Worm (Caenorhabditis elegans): ENCODE results near the gene ram-5.

The ram-5 gene

DNA sequence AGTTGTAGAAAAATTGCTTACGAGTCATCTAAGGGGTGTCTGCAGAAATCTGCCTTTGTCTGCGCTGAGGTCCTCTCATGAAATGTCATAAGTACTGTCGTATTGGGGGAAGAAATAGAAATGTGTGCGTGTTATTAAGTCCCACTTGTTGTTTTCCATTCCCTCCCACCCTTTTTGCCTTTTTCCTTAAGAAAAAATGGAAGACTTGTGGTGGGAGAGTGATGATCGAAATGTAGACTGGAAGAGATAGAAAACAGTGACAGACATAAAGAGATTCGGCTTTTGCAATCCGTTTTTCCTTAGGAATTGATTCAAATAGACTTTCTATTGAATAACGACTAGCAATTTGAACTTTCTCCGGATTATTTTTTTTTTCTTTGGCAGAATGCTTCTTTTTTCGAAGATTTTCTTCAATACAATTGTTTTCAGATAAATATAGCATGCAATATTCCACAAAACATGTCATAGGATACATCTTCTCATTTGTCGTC is at the start of gene ram-5:
ram-5 (plus strand) TSS at position 441 of the 491 bp plus-strand sequence.
- no peak for TF ChIP-seq R02D3.7 (tag; optimal IDR thresholded peaks at IDR 0.05)
- no peak for TF ChIP-seq lin-39 (tag; optimal IDR thresholded peaks at IDR 0.05)
- no peak for TF ChIP-seq nhr-67 (tag; optimal IDR thresholded peaks at IDR 0.05)
- TF ChIP-seq daf-12 (tag; optimal IDR thresholded peaks at IDR 0.05): no peak
- TF ChIP-seq nhr-237 (tag; optimal IDR thresholded peaks at IDR 0.05): no peak

DNA sequence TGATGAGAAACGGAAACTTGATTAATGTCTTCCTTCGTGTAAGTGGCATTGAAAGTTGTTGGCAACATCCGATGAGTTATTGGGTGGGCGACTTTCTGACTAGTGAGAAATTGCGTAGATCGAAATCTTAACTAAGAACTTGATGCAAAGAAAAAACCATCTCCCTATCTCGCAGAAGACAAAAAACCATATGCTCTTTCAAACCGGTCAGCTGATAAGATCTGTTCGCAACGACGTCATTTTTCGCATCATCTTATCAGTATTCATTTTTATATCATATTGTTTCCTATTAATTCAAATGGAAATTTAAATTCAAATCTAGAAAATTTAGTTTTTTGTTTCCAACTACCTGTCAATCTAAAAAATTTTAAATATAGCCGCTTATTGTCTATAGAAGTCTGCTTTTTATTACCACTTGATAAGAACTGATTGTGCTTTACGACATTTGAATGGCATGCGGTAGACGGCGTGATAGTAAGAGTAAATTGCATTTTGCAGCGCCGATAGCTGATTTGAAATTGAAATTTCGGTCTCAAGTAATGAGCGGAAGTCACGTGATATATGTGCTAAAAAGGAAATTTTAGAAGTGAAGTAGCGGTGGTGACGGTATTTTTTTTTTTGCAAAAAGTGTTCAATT is 49.4 kb upstream of the ram-5 start:
- TF ChIP-seq pqm-1 (tag; optimal IDR thresholded peaks at IDR 0.05) (peak; percentile 17), elt-3 (tag; optimal IDR thresholded peaks at IDR 0.05) (no peak), egl-27 (tag; optimal IDR thresholded peaks at IDR 0.05) (peak; percentile 36), pha-4 (tag; optimal IDR thresholded peaks at IDR 0.05) (peak; percentile 14), elt-2 (tag; optimal IDR thresholded peaks at IDR 0.05) (peak; percentile 99), elt-1 (tag; optimal IDR thresholded peaks at IDR 0.05) (peak; percentile 84), nhr-25 (tag; optimal IDR thresholded peaks at IDR 0.05) (peak; percentile 72), tbx-2 (tag; optimal IDR thresholded peaks at IDR 0.05) (no peak)

DNA sequence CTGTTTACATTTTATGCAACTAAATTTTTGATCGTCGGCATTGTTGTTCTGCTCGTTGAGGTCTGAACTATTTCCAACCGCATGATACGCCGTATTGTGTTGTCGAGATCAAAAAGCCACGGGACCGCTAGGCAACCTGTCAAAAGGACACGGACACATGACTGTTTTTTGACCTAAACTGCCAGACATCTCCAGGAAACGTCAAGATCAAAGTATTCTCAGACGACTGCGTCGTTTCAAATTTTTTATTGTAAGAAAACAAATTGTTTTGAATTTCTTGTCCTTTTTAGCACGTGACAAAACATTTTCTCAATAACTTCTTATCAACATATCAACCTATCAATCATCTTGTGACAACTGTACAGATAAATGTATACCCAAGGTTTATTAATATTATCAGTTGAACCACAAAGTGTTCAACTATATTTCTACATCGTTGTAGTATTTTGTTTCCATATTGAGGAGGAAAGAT is 47.8 kb upstream of the ram-5 start:
- peak; percentile 97 for TF ChIP-seq elt-2 (tag; optimal IDR thresholded peaks at IDR 0.05)
- no peak for TF ChIP-seq nhr-12 (tag; optimal IDR thresholded peaks at IDR 0.05)
- TF ChIP-seq unc-62 (GFP tag; optimal IDR thresholded peaks at IDR 0.05): peak; percentile 45
- TF ChIP-seq pqm-1 (tag; optimal IDR thresholded peaks at IDR 0.05): peak; percentile 83
- TF ChIP-seq nhr-23 (tag; optimal IDR thresholded peaks at IDR 0.05): peak; percentile 13
- TF ChIP-seq ztf-4 (tag; optimal IDR thresholded peaks at IDR 0.05): no peak
- TF ChIP-seq ztf-11 (tag; optimal IDR thresholded peaks at IDR 0.05): no peak
- TF ChIP-seq ama-1 (optimal IDR thresholded peaks at IDR 0.05): no peak
- TF ChIP-seq mdl-1 (tag; optimal IDR thresholded peaks at IDR 0.05): no peak
- no peak for TF ChIP-seq elt-3 (tag; optimal IDR thresholded peaks at IDR 0.05)
- no peak for TF ChIP-seq nhr-77 (tag; optimal IDR thresholded peaks at IDR 0.05)
- no peak for TF ChIP-seq unc-39 (tag; optimal IDR thresholded peaks at IDR 0.05)
- no peak for TF ChIP-seq R02D3.7 (tag; optimal IDR thresholded peaks at IDR 0.05)
- peak; percentile 19 for TF ChIP-seq elt-1 (tag; optimal IDR thresholded peaks at IDR 0.05)
- TF ChIP-seq ceh-9 (tag; optimal IDR thresholded peaks at IDR 0.05): no peak
- peak; percentile 61 for TF ChIP-seq pha-4 (tag; optimal IDR thresholded peaks at IDR 0.05)
- TF ChIP-seq nhr-43 (tag; optimal IDR thresholded peaks at IDR 0.05; ENCODE audit: poor library complexity, severe bottlenecking): peak; percentile 82
- peak; percentile 69 for TF ChIP-seq nhr-25 (tag; optimal IDR thresholded peaks at IDR 0.05)
- TF ChIP-seq ceh-28 (tag; optimal IDR thresholded peaks at IDR 0.05): no peak
- TF ChIP-seq jun-1 (tag; optimal IDR thresholded peaks at IDR 0.05): peak; percentile 87
- peak; percentile 9 for TF ChIP-seq nfya-1 (tag; optimal IDR thresholded peaks at IDR 0.05; ENCODE audit: insufficient read depth)

DNA sequence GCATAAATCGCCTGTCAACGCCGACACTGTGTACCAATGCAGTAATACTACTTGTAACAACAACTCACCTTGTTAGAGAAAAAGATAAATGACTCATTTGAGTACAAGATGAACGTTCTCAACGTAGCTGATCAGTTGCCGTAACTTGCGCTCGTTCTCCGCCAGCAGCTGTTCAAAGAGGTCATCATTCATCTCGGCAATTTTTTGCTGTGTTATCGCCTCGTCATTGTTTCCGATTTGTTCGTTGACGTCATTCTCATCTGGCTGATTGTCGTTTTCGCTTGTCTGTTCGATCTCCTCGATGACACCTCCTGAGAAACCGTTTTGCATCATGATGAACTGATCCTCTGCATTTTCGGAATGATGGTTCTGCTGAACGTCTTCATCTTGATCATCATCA is 46.7 kb upstream of the ram-5 start:
- TF ChIP-seq elt-1 (tag; optimal IDR thresholded peaks at IDR 0.05) (peak; percentile 42), nfya-1 (tag; optimal IDR thresholded peaks at IDR 0.05; ENCODE audit: insufficient read depth) (no peak), fos-1 (tag; optimal IDR thresholded peaks at IDR 0.05) (no peak), egl-27 (tag; optimal IDR thresholded peaks at IDR 0.05) (no peak), ceh-16 (tag; optimal IDR thresholded peaks at IDR 0.05) (no peak), pha-4 (tag; optimal IDR thresholded peaks at IDR 0.05) (no peak), eor-1 (tag; optimal IDR thresholded peaks at IDR 0.05) (no peak), tbx-2 (tag; optimal IDR thresholded peaks at IDR 0.05) (no peak), nhr-43 (tag; optimal IDR thresholded peaks at IDR 0.05; ENCODE audit: poor library complexity, severe bottlenecking) (peak; percentile 17), R02D3.7 (tag; optimal IDR thresholded peaks at IDR 0.05) (no peak), nhr-23 (tag; optimal IDR thresholded peaks at IDR 0.05) (peak; percentile 69), elt-3 (tag; optimal IDR thresholded peaks at IDR 0.05) (no peak), nhr-25 (tag; optimal IDR thresholded peaks at IDR 0.05) (peak; percentile 74), zag-1 (tag; optimal IDR thresholded peaks at IDR 0.05) (no peak), ztf-11 (tag; optimal IDR thresholded peaks at IDR 0.05) (no peak), lin-39 (tag; optimal IDR thresholded peaks at IDR 0.05) (peak; percentile 23)
